Worm (Caenorhabditis elegans) whole organism, L4 larva: ENCODE measurements around the gene T23G7.2.

Experiments used
- D1046.2 ChIP-seq: fragments of 200-800 bp; sonication (Bioruptor generic); IDR thresholded peaks from 2 replicates; pipeline ENCODE4 v1.3.6; 2022; ENCODE audit warnings: missing genetic modification characterization, missing compliant biosample characterization
- F37D6.2 ChIP-seq: sonication (generic microtip); optimal IDR thresholded peaks from 2 replicates; lab custom pipeline; 2016; ENCODE audit warnings: mild to moderate bottlenecking, missing genetic modification characterization, missing compliant biosample characterization
- T26A8.4 ChIP-seq: fragments of 200-800 bp; sonication (Bioruptor generic); IDR thresholded peaks from 2 replicates; pipeline ENCODE4 v1.3.6; 2022; ENCODE audit warnings: missing genetic modification characterization, missing compliant biosample characterization
- Y105C5A.15 ChIP-seq: fragments of 200-800 bp; sonication (Bioruptor generic); IDR thresholded peaks from 2 replicates; pipeline ENCODE4 v1.3.6; 2022; ENCODE audit warnings: missing genetic modification characterization, missing compliant biosample characterization
- Y5F2A.4 ChIP-seq: fragments of 200-800 bp; sonication (Bioruptor generic); optimal IDR thresholded peaks from 2 replicates; lab custom pipeline; 2018; ENCODE audit warnings: mild to moderate bottlenecking, missing genetic modification characterization, missing compliant biosample characterization
- ZK546.5 ChIP-seq, 2 experiments: sonication (generic microtip); optimal IDR thresholded peaks; 2 replicates each; lab custom pipeline; 2017; ENCODE audit warnings: missing biosample characterization in 2 of 2, missing genetic modification characterization in 2 of 2
- aha-1 ChIP-seq: fragments of 150-350 bp; peaks from one replicate; lab custom pipeline; 2014; ENCODE audit warnings: missing biosample characterization, missing genetic modification characterization
- daf-16 ChIP-seq, 3 experiments: sonication (generic microtip); optimal IDR thresholded peaks; 2 replicates each; lab custom pipeline; 2016 to 2017; ENCODE audit warnings: missing genetic modification characterization in 3 of 3, missing genetic modification reagents in 3 of 3, mild to moderate bottlenecking in 2 of 3, missing compliant biosample characterization in 2 of 3, missing biosample characterization in 1 of 3, moderate library complexity in 1 of 3
- daf-19 ChIP-seq: fragments of 200-800 bp; sonication (Bioruptor generic); conservative IDR thresholded peaks from 2 replicates; pipeline ENCODE4 v1.3.6; 2022; ENCODE audit warnings: missing genetic modification characterization, missing compliant biosample characterization
- dmd-6 ChIP-seq: fragments of 200-800 bp; sonication (Bioruptor generic); IDR thresholded peaks from 2 replicates; pipeline ENCODE4 v1.3.6; 2022; ENCODE audit warnings: missing genetic modification reagents, missing genetic modification characterization, missing compliant biosample characterization
- dve-1 ChIP-seq: sonication (generic microtip); optimal IDR thresholded peaks from 2 replicates; lab custom pipeline; 2017; ENCODE audit warnings: antibody characterized with exemption, mild to moderate bottlenecking, missing genetic modification characterization, missing compliant biosample characterization; ENCODE audit not compliant: insufficient read depth
- egl-27 ChIP-seq: sonication (generic microtip); optimal IDR thresholded peaks from 3 replicates; lab custom pipeline; 2017; ENCODE audit warnings: missing biosample characterization, missing genetic modification reagents, missing genetic modification characterization
- fos-1 ChIP-seq: fragments of 150-350 bp; optimal IDR thresholded peaks from 2 replicates; lab custom pipeline; 2014; ENCODE audit warnings: missing biosample characterization, missing genetic modification characterization
- hif-1 ChIP-seq, 2 experiments: sonication (generic microtip); optimal IDR thresholded peaks; 2 replicates each; lab custom pipeline; 2016 to 2017; ENCODE audit warnings: missing compliant biosample characterization in 2 of 2, missing genetic modification characterization in 2 of 2, missing genetic modification reagents in 2 of 2, missing genotype in 2 of 2, mild to moderate bottlenecking in 1 of 2
- hlh-11 ChIP-seq: fragments of 200-800 bp; sonication (Bioruptor generic); optimal IDR thresholded peaks from 2 replicates; lab custom pipeline; 2018; ENCODE audit warnings: mild to moderate bottlenecking, missing genetic modification characterization, missing compliant biosample characterization
- lin-1 ChIP-seq: fragments of 200-800 bp; sonication (Bioruptor generic); IDR thresholded peaks from 2 replicates; pipeline ENCODE4 v1.3.6; 2022; ENCODE audit warnings: missing genetic modification reagents, missing genetic modification characterization, missing compliant biosample characterization
- lin-15B ChIP-seq: fragments of 150-350 bp; sonication (generic microtip); optimal IDR thresholded peaks from 3 replicates; lab custom pipeline; 2014; ENCODE audit warnings: missing biosample characterization, missing genetic modification characterization
- lin-29 ChIP-seq: fragments of 200-800 bp; sonication (Bioruptor generic); IDR thresholded peaks from 2 replicates; pipeline ENCODE4 v1.3.6; 2022; ENCODE audit warnings: missing genetic modification reagents, missing genetic modification characterization, missing compliant biosample characterization
- lin-38 ChIP-seq: fragments of 200-800 bp; sonication (Bioruptor generic); IDR thresholded peaks from 2 replicates; pipeline ENCODE4 v1.3.6; 2022; ENCODE audit warnings: missing genetic modification reagents, missing genetic modification characterization, missing compliant biosample characterization
- lin-39 ChIP-seq: fragments of 150-350 bp; optimal IDR thresholded peaks from 2 replicates; lab custom pipeline; 2014; ENCODE audit warnings: missing biosample characterization, missing genetic modification reagents, missing genetic modification characterization
- lsy-2 ChIP-seq, 2 experiments: fragments of 150-350 bp in 1 of 2; sonication (generic microtip) in 1 of 2; optimal IDR thresholded peaks; 2 replicates each; lab custom pipeline; 2014 to 2017; ENCODE audit warnings: missing biosample characterization in 2 of 2, missing genetic modification characterization in 2 of 2
- nhr-25 ChIP-seq: sonication (generic microtip); optimal IDR thresholded peaks from 2 replicates; lab custom pipeline; 2017; ENCODE audit warnings: missing genetic modification characterization, mild to moderate bottlenecking, missing compliant biosample characterization, antibody characterized with exemption, moderate library complexity, borderline replicate concordance; ENCODE audit not compliant: insufficient read depth
- nhr-41 ChIP-seq: fragments of 200-800 bp; sonication (Bioruptor generic); IDR thresholded peaks from 2 replicates; pipeline ENCODE4 v1.3.6; 2022; ENCODE audit warnings: missing genetic modification reagents, missing genetic modification characterization, missing compliant biosample characterization
- nhr-48 ChIP-seq: sonication (generic microtip); optimal IDR thresholded peaks from 2 replicates; lab custom pipeline; 2016; ENCODE audit warnings: mild to moderate bottlenecking, missing genetic modification characterization, missing compliant biosample characterization
- nhr-76 ChIP-seq: fragments of 150-350 bp; optimal IDR thresholded peaks from 2 replicates; lab custom pipeline; 2014; ENCODE audit warnings: missing biosample characterization, missing genetic modification characterization
- nhr-77 ChIP-seq: fragments of 150-350 bp; optimal IDR thresholded peaks from 2 replicates; lab custom pipeline; 2014; ENCODE audit warnings: missing biosample characterization, missing genetic modification characterization
- pha-4 ChIP-seq, 2 experiments: fragments of 150-350 bp in 1 of 2; fragments of 200-800 bp in 1 of 2; sonication (Bioruptor generic) in 1 of 2; IDR thresholded peaks in 1 of 2; optimal IDR thresholded peaks in 1 of 2; 2 replicates each; pipeline versions ENCODE4 v1.3.6 to Lab custom; 2014 to 2022; ENCODE audit warnings: missing genetic modification characterization in 2 of 2, missing genetic modification reagents in 2 of 2, missing biosample characterization in 1 of 2, missing compliant biosample characterization in 1 of 2
- pqm-1 ChIP-seq: sonication (generic microtip); optimal IDR thresholded peaks from 2 replicates; lab custom pipeline; 2017; ENCODE audit warnings: missing biosample characterization, missing genetic modification characterization
- skn-1 ChIP-seq: fragments of 150-350 bp; optimal IDR thresholded peaks from 2 replicates; lab custom pipeline; 2014; ENCODE audit warnings: missing biosample characterization, missing genetic modification characterization
- snpc-4 ChIP-seq: fragments of 150-350 bp; optimal IDR thresholded peaks from 2 replicates; lab custom pipeline; 2014; ENCODE audit warnings: missing biosample characterization, missing genetic modification characterization
- tra-1 ChIP-seq: fragments of 200-800 bp; sonication (Bioruptor generic); IDR thresholded peaks from 2 replicates; pipeline ENCODE4 v1.3.6; 2022; ENCODE audit warnings: missing genetic modification reagents, missing genetic modification characterization, missing compliant biosample characterization
- unc-39 ChIP-seq: sonication (generic microtip); optimal IDR thresholded peaks from 2 replicates; lab custom pipeline; 2017; ENCODE audit warnings: missing biosample characterization, missing genetic modification characterization
- unc-62 ChIP-seq, 3 experiments: fragments of 150-350 bp in 1 of 3; sonication (generic microtip); optimal IDR thresholded peaks in 2 of 3; peaks in 1 of 3; 1 replicate in 1 of 3; 2 replicates in 2 of 3; lab custom pipeline; 2014 to 2017; ENCODE audit warnings: missing biosample characterization in 3 of 3, missing genetic modification characterization in 3 of 3, missing genetic modification reagents in 3 of 3, missing genotype in 1 of 3
- zfp-2 ChIP-seq: sonication (generic microtip); optimal IDR thresholded peaks from 2 replicates; lab custom pipeline; 2016; ENCODE audit warnings: mild to moderate bottlenecking, missing genetic modification characterization, missing compliant biosample characterization

T23G7.2 gene

DNA sequence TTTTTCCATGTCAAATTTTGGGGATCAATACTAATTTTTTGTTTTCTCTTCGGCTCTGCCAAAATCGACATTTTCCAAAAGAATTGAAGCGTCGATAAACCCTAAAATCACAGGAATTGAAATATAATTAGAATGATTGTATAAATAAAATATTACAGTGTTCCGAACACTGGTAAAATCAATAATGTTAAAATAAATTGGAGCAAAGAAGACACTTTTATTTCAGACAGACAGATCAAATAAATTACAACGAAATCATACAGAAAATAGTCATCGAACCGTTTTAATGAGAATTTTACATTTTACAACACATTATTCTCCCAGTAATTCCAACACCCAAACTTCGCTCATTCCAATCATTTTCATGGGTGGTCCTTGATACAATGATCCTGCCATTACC lies 5.0 kb downstream of the T23G7.2 start, which contains the start of gene T23G7.3:
Gene T23G7.3, minus strand, starts transcription at position 101 of the 400 bp plus-strand sequence.
- TF ChIP-seq T26A8.4 (GFP tag; lab: Robert Waterston, UW) (no peak), hif-1 (tag; optimal IDR thresholded peaks at IDR 0.05; lab: Kevin White, UChicago) (no peak), snpc-4 (no peak), pqm-1 (tag; lab: Kevin White, UChicago) (no peak), dmd-6 (GFP tag; lab: Robert Waterston, UW) (no peak), unc-39 (no peak), lin-39 (no peak), lin-29 (GFP tag; lab: Robert Waterston, UW) (no peak), pha-4 (GFP tag; IDR thresholded peaks at IDR 0.05; lab: Robert Waterston, UW) (no peak), pha-4 (tag; optimal IDR thresholded peaks at IDR 0.05; lab: Kevin White, UChicago) (no peak), fos-1 (tag; lab: Kevin White, UChicago) (no peak), nhr-25 (tag; lab: Kevin White, UChicago) (no peak), ZK546.5 (tag; optimal IDR thresholded peaks at IDR 0.05; lab: Kevin White, UChicago) (no peak), egl-27 (tag; lab: Kevin White, UChicago) (no peak), F37D6.2 (tag; lab: Kevin White, UChicago) (no peak), lin-15B (tag; lab: Kevin White, UChicago) (no peak), Y5F2A.4 (GFP tag; lab: Kevin White, UChicago) (no peak), daf-19 (GFP tag; lab: Robert Waterston, UW) (no peak), nhr-77 (tag; lab: Kevin White, UChicago) (no peak), Y105C5A.15 (GFP tag; lab: Robert Waterston, UW) (no peak), nhr-76 (tag; lab: Kevin White, UChicago) (no peak)

DNA sequence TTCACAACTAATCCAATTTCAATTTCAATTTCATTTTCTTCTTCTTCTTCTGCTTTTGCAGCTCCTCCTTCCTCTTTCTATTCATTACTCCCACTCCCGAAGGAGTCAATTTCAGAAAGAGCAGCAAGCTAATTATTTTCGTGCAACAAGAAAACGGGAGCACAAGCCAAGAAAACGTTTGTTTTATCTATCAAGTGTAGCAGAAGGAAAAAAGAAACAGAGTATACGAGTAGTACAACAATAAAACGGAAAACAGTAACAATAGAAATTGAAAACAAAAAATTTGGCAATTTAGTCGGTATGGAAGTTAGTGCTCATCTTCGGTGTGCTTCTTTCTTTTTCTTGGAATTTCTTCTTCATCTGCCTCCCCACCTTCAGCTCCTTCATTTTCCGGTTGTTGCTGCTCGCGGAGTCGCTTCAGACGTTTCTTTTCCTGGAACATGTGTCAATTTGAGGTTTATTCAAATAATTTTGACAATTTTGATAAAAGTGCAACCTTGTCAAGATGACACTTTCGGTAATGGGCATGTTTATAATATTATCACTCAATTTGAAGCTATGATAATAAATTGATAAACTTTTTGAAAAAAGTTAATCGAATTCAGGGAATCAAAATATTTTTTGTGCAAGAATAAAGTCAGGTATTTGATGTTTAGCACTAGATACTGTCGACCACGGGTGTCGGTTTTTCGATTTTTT lies 6.8 kb downstream of the T23G7.2 start, which contains the start of gene W07A12.8:
Gene W07A12.8, minus strand, starts transcription at position 51 of the 699 bp plus-strand sequence.
- TF ChIP-seq daf-16 (GFP tag; optimal IDR thresholded peaks at IDR 0.05; lab: Kevin White, UChicago): no peak
- TF ChIP-seq daf-16 (tag; optimal IDR thresholded peaks at IDR 0.05; lab: Kevin White, UChicago): peak; percentile 66
- TF ChIP-seq unc-62 (GFP tag; optimal IDR thresholded peaks at IDR 0.05 in 1 of 2; lab: Kevin White, UChicago): no peak
- TF ChIP-seq unc-62 (tag; optimal IDR thresholded peaks at IDR 0.05; lab: Kevin White, UChicago): no peak
- TF ChIP-seq dve-1 (tag; lab: Kevin White, UChicago): peak; percentile 12
- TF ChIP-seq ZK546.5 (tag; optimal IDR thresholded peaks at IDR 0.05; lab: Kevin White, UChicago): no peak
- TF ChIP-seq lin-1 (GFP tag; lab: Robert Waterston, UW): peak; percentile 52; the same call in 1 of the 2 replicates
- TF ChIP-seq nhr-48 (tag; lab: Kevin White, UChicago): peak; percentile 34
- TF ChIP-seq tra-1: 0 out of 2 replicates have a peak, but pooled peaks have one; percentile 60
- TF ChIP-seq pqm-1 (tag; lab: Kevin White, UChicago): peak; percentile 55
- no peak for TF ChIP-seq zfp-2 (tag; lab: Kevin White, UChicago)
- peak; percentile 91; the same call in 1 of the 2 replicates for TF ChIP-seq dmd-6 (GFP tag; lab: Robert Waterston, UW)
- TF ChIP-seq hlh-11 (tag; lab: Kevin White, UChicago): peak; percentile 32

DNA sequence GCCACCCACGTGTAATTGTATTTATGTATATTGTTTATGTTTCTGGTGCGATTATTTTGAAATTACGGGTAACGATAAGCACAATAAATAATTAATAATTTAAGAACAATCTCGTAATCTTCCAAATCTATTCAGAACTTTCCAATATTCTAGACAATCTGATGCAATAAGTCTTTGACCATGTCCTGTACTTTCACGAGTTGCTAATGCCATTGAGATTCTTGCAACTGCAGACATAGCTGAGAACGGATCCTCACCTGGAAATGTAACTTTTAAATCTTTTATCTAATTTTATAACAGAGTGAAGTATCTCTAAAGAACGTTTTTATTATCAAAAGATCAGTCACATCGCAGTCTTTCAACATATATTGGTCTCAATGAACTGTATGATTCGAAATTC lies 9.4 kb downstream of the T23G7.2 start:
- TF ChIP-seq hif-1 (tag; optimal IDR thresholded peaks at IDR 0.05; lab: Kevin White, UChicago) (peak in 1 of 2 experiments; percentile 38), lin-38 (GFP tag; lab: Robert Waterston, UW) (0 out of 2 replicates have a peak, but pooled peaks have one; percentile 8), nhr-41 (GFP tag; lab: Robert Waterston, UW) (no peak)

DNA sequence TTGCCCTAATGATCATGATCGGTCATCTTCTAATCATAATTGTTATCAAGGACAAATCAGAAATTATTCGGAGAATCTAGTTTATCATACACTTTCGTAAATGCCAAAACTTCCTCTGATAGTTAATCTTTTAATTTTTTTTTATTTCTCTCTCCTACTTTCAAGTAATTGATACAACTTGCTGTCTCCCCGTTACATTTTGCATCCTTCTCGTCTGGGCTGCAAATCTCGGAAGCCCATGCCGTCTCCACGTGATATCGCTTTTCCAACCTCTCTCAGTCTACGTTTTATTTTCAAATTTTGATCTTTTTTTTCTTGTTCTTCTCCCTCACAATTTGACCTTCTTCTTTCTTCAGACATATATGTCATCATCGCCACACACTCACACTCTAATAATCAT lies 11.7 kb downstream of the T23G7.2 start, which contains the start of gene rhy-1:
Gene rhy-1, plus strand, starts transcription at position 357 of the 400 bp plus-strand sequence.
- TF ChIP-seq aha-1 (peak; percentile 84), dmd-6 (GFP tag; lab: Robert Waterston, UW) (peak; percentile 42), nhr-48 (tag; lab: Kevin White, UChicago) (peak; percentile 15), D1046.2 (no peak), lsy-2 (tag; optimal IDR thresholded peaks at IDR 0.05; lab: Kevin White, UChicago) (no peak), skn-1 (no peak)
